Fruit fly (Drosophila melanogaster) whole organism, embryonic: Measurements from ENCODE around the gene CG31627.

Experiments used
- Bgb ChIP-seq: fragments of 200-800 bp; sonication (Bioruptor generic); IDR thresholded peaks from 2 replicates; pipeline ENCODE4 v1.3.6; 2022; ENCODE audit warnings: missing biosample characterization, missing genetic modification characterization; ENCODE audit not compliant: partially characterized antibody
- CG10274 ChIP-seq: fragments of 200-800 bp; sonication (Bioruptor generic); optimal IDR thresholded peaks from 3 replicates; lab custom pipeline; 2017; ENCODE audit warnings: missing biosample characterization, mild to moderate bottlenecking, missing genetic modification characterization
- CG15601 ChIP-seq: fragments of 200-800 bp; sonication (Bioruptor generic); optimal IDR thresholded peaks from 3 replicates; lab custom pipeline; 2019; ENCODE audit warnings: missing biosample characterization, mild to moderate bottlenecking, missing genetic modification characterization, moderate library complexity
- CG1647 ChIP-seq: fragments of 200-800 bp; sonication (Bioruptor generic); optimal IDR thresholded peaks from 3 replicates; lab custom pipeline; 2016; ENCODE audit warnings: missing biosample characterization, missing genetic modification characterization
- CG17186 ChIP-seq: fragments of 200-800 bp; sonication (Bioruptor generic); optimal IDR thresholded peaks from 3 replicates; lab custom pipeline; 2017; ENCODE audit warnings: missing biosample characterization, missing genetic modification reagents, missing genetic modification characterization
- CG17568 ChIP-seq: fragments of 200-800 bp; sonication (Bioruptor generic); optimal IDR thresholded peaks from 2 replicates; lab custom pipeline; 2018; ENCODE audit warnings: missing biosample characterization, mild to moderate bottlenecking, missing genetic modification characterization, moderate library complexity
- CG1792 ChIP-seq: fragments of 200-800 bp; sonication (Bioruptor generic); optimal IDR thresholded peaks from 2 replicates; lab custom pipeline; 2016; ENCODE audit warnings: missing biosample characterization, missing genetic modification characterization
- CG18011 ChIP-seq: fragments of 200-800 bp; sonication (Bioruptor generic); optimal IDR thresholded peaks from 2 replicates; lab custom pipeline; 2017; ENCODE audit warnings: missing biosample characterization, missing genetic modification characterization, mild to moderate bottlenecking, moderate library complexity, missing genotype
- CG32532 ChIP-seq: fragments of 200-800 bp; sonication (Bioruptor generic); IDR thresholded peaks from 2 replicates; pipeline ENCODE4 v1.3.6; 2022; ENCODE audit warnings: missing biosample characterization, missing genetic modification characterization
- CG34376 ChIP-seq: fragments of 200-800 bp; sonication (Bioruptor generic); optimal IDR thresholded peaks from 2 replicates; lab custom pipeline; 2018; ENCODE audit warnings: missing biosample characterization, mild to moderate bottlenecking, missing genetic modification characterization
- CG4360 ChIP-seq: fragments of 200-800 bp; sonication (Bioruptor generic); IDR thresholded peaks from 2 replicates; pipeline ENCODE4 v1.3.6; 2022; ENCODE audit warnings: missing biosample characterization, missing genetic modification characterization
- CG6254 ChIP-seq: fragments of 200-800 bp; sonication (Bioruptor generic); optimal IDR thresholded peaks from 3 replicates; lab custom pipeline; 2017; ENCODE audit warnings: mild to moderate bottlenecking, missing biosample characterization, missing genetic modification reagents, missing genetic modification characterization
- CG7987 ChIP-seq: fragments of 200-800 bp; sonication (Bioruptor generic); optimal IDR thresholded peaks from 2 replicates; lab custom pipeline; 2018; ENCODE audit warnings: missing biosample characterization, mild to moderate bottlenecking, missing genetic modification characterization, moderate library complexity
- CG8765 ChIP-seq: fragments of 200-800 bp; sonication (Bioruptor generic); IDR thresholded peaks from 2 replicates; pipeline ENCODE4 v1.3.6; 2022; ENCODE audit warnings: missing biosample characterization, missing genetic modification characterization
- CG9797 ChIP-seq: fragments of 200-800 bp; sonication (Bioruptor generic); optimal IDR thresholded peaks from 3 replicates; lab custom pipeline; 2018; ENCODE audit warnings: missing biosample characterization, mild to moderate bottlenecking, missing genetic modification characterization
- CoRest ChIP-seq: fragments of 200-800 bp; sonication (Bioruptor generic); optimal IDR thresholded peaks from 3 replicates; lab custom pipeline; 2018; ENCODE audit warnings: missing biosample characterization, mild to moderate bottlenecking, missing genetic modification characterization, moderate library complexity
- Doc2 ChIP-seq: fragments of 200-800 bp; sonication (Bioruptor generic); IDR thresholded peaks from 2 replicates; pipeline ENCODE4 v1.3.6; 2022; ENCODE audit warnings: missing biosample characterization, missing genetic modification characterization
- Dp ChIP-seq: fragments of 200-800 bp; sonication (Bioruptor generic); optimal IDR thresholded peaks from 2 replicates; lab custom pipeline; 2018; ENCODE audit warnings: missing biosample characterization, mild to moderate bottlenecking, missing genetic modification characterization, moderate library complexity
- Elba2 ChIP-seq: fragments of 200-800 bp; sonication (Bioruptor generic); optimal IDR thresholded peaks from 3 replicates; lab custom pipeline; 2016; ENCODE audit warnings: missing biosample characterization, missing genetic modification characterization
- Fer3 ChIP-seq: fragments of 200-800 bp; sonication (Bioruptor generic); optimal IDR thresholded peaks from 2 replicates; lab custom pipeline; 2018; ENCODE audit warnings: missing biosample characterization, mild to moderate bottlenecking, missing genetic modification characterization, moderate library complexity
- HHEX ChIP-seq: fragments of 200-800 bp; sonication (Bioruptor generic); optimal IDR thresholded peaks from 3 replicates; lab custom pipeline; 2017; ENCODE audit warnings: missing biosample characterization, mild to moderate bottlenecking, missing genetic modification characterization, missing genetic modification reagents
- HLHmδ ChIP-seq: fragments of 200-800 bp; sonication (Bioruptor generic); optimal IDR thresholded peaks from 2 replicates; lab custom pipeline; 2018; ENCODE audit warnings: missing biosample characterization, mild to moderate bottlenecking, missing genetic modification characterization, moderate library complexity
- HmgD ChIP-seq: fragments of 200-800 bp; sonication (Bioruptor generic); optimal IDR thresholded peaks from 3 replicates; lab custom pipeline; 2016; ENCODE audit warnings: missing biosample characterization, missing genetic modification characterization
- Hmr ChIP-seq: fragments of 200-800 bp; sonication (Bioruptor generic); optimal IDR thresholded peaks from 3 replicates; lab custom pipeline; 2017; ENCODE audit warnings: mild to moderate bottlenecking, missing biosample characterization, missing genetic modification reagents, missing genetic modification characterization
- Hmx ChIP-seq: fragments of 200-800 bp; sonication (Bioruptor generic); optimal IDR thresholded peaks from 2 replicates; lab custom pipeline; 2016; ENCODE audit warnings: missing biosample characterization, missing genetic modification characterization
- Mes4 ChIP-seq: fragments of 200-800 bp; sonication (Bioruptor generic); optimal IDR thresholded peaks from 2 replicates; lab custom pipeline; 2016; ENCODE audit warnings: missing biosample characterization, missing genetic modification characterization
- Neu2 ChIP-seq: fragments of 200-800 bp; sonication (Bioruptor generic); optimal IDR thresholded peaks from 3 replicates; lab custom pipeline; 2016; ENCODE audit warnings: missing biosample characterization, missing genetic modification characterization, borderline replicate concordance
- PHDP ChIP-seq: fragments of 200-800 bp; sonication (Bioruptor generic); optimal IDR thresholded peaks from 3 replicates; lab custom pipeline; 2018; ENCODE audit warnings: missing biosample characterization, mild to moderate bottlenecking, missing genetic modification characterization, moderate library complexity
- ac ChIP-seq: fragments of 200-800 bp; sonication (Bioruptor generic); optimal IDR thresholded peaks from 3 replicates; lab custom pipeline; 2017; ENCODE audit warnings: missing biosample characterization, mild to moderate bottlenecking, missing genetic modification characterization
- az2 ChIP-seq: fragments of 200-800 bp; sonication (Bioruptor generic); optimal IDR thresholded peaks from 3 replicates; lab custom pipeline; 2016; ENCODE audit warnings: missing biosample characterization, missing genetic modification characterization
- btn ChIP-seq: fragments of 200-800 bp; sonication (Bioruptor generic); optimal IDR thresholded peaks from 2 replicates; lab custom pipeline; 2016; ENCODE audit warnings: missing biosample characterization, missing genetic modification characterization
- cato ChIP-seq: fragments of 200-800 bp; sonication (Bioruptor generic); optimal IDR thresholded peaks from 2 replicates; lab custom pipeline; 2016; ENCODE audit warnings: missing biosample characterization, missing genetic modification characterization, borderline replicate concordance
- chn ChIP-seq: fragments of 200-800 bp; sonication (Bioruptor generic); optimal IDR thresholded peaks from 2 replicates; lab custom pipeline; 2016; ENCODE audit warnings: missing biosample characterization, missing genetic modification characterization
- crol ChIP-seq: fragments of 200-800 bp; sonication (Bioruptor generic); IDR thresholded peaks from 2 replicates; pipeline ENCODE4 v1.3.6; 2022; ENCODE audit warnings: missing biosample characterization, missing genetic modification characterization
- dati ChIP-seq: fragments of 200-800 bp; sonication (Bioruptor generic); IDR thresholded peaks from 2 replicates; pipeline ENCODE4 v1.3.6; 2022; ENCODE audit warnings: missing biosample characterization, missing genetic modification characterization
- dmrt99B ChIP-seq: fragments of 200-800 bp; sonication (Bioruptor generic); optimal IDR thresholded peaks from 2 replicates; lab custom pipeline; 2018; ENCODE audit warnings: missing biosample characterization, mild to moderate bottlenecking, missing genetic modification characterization, moderate library complexity
- dpn ChIP-seq, 2 experiments: fragments of 200-800 bp; sonication (Bioruptor generic); optimal IDR thresholded peaks; 3 replicates each; lab custom pipeline; 2016; ENCODE audit warnings: missing biosample characterization in 2 of 2, missing genetic modification characterization in 2 of 2
- hth ChIP-seq: fragments of >200 bp; optimal IDR thresholded peaks from 2 replicates; lab custom pipeline; 2017; ENCODE audit warnings: inconsistent platforms
- jumu ChIP-seq: fragments of 200-800 bp; sonication (Bioruptor generic); optimal IDR thresholded peaks from 3 replicates; lab custom pipeline; 2016; ENCODE audit warnings: missing biosample characterization, missing genetic modification characterization
- knrl ChIP-seq: fragments of 200-800 bp; sonication (Bioruptor generic); IDR thresholded peaks from 3 replicates; pipeline ENCODE4 v1.3.6; 2022; ENCODE audit warnings: missing biosample characterization, missing genetic modification characterization; ENCODE audit not compliant: partially characterized antibody
- lilli ChIP-seq: fragments of 200-800 bp; sonication (Bioruptor generic); optimal IDR thresholded peaks from 3 replicates; lab custom pipeline; 2016; ENCODE audit warnings: missing biosample characterization, missing genetic modification characterization
- oc ChIP-seq: fragments of 200-800 bp; sonication (Bioruptor generic); optimal IDR thresholded peaks from 2 replicates; lab custom pipeline; 2018; ENCODE audit warnings: missing biosample characterization, mild to moderate bottlenecking, missing genetic modification characterization, moderate library complexity
- onecut ChIP-seq: fragments of 200-800 bp; sonication (Bioruptor generic); IDR thresholded peaks from 2 replicates; pipeline ENCODE4 v1.3.6; 2022; ENCODE audit warnings: missing biosample characterization, missing genetic modification characterization
- pita ChIP-seq: fragments of 200-800 bp; sonication (Bioruptor generic); optimal IDR thresholded peaks from 2 replicates; lab custom pipeline; 2017; ENCODE audit warnings: missing biosample characterization, mild to moderate bottlenecking, missing genetic modification characterization
- row ChIP-seq: fragments of 200-800 bp; sonication (Bioruptor generic); IDR thresholded peaks from 3 replicates; pipeline ENCODE4 v1.3.6; 2022; ENCODE audit warnings: missing biosample characterization, missing genetic modification characterization
- sens-2 ChIP-seq: fragments of 200-800 bp; sonication (Bioruptor generic); IDR thresholded peaks from 2 replicates; pipeline ENCODE4 v1.3.6; 2022; ENCODE audit warnings: missing biosample characterization, missing genetic modification characterization
- slbo ChIP-seq: fragments of 200-800 bp; sonication (Bioruptor generic); IDR thresholded peaks from 2 replicates; pipeline ENCODE4 v1.3.6; 2022; ENCODE audit warnings: missing biosample characterization, missing genetic modification characterization
- sqz ChIP-seq: fragments of 200-800 bp; sonication (Bioruptor generic); optimal IDR thresholded peaks from 3 replicates; lab custom pipeline; 2018; ENCODE audit warnings: missing biosample characterization, mild to moderate bottlenecking, missing genetic modification characterization
- stwl ChIP-seq: fragments of 200-800 bp; sonication (Bioruptor generic); optimal IDR thresholded peaks from 3 replicates; lab custom pipeline; 2018; ENCODE audit warnings: missing biosample characterization, mild to moderate bottlenecking, missing genetic modification characterization, moderate library complexity
- wor ChIP-seq: fragments of 200-800 bp; sonication (Bioruptor generic); IDR thresholded peaks from 2 replicates; pipeline ENCODE4 v1.3.6; 2022; ENCODE audit warnings: missing biosample characterization, missing genetic modification characterization
- z ChIP-seq: fragments of 200-800 bp; sonication (Bioruptor generic); IDR thresholded peaks from 3 replicates; pipeline ENCODE4 v1.3.6; 2022; ENCODE audit warnings: missing biosample characterization, missing genetic modification characterization
- zen ChIP-seq: fragments of 200-800 bp; sonication (Bioruptor generic); optimal IDR thresholded peaks from 3 replicates; lab custom pipeline; 2018; ENCODE audit warnings: missing biosample characterization, mild to moderate bottlenecking, missing genetic modification characterization, moderate library complexity

CG31627 gene

dm6 chr2L:21149053-21149452, 24.0 kb upstream of the CG31627 start (continued):
- TF ChIP-seq crol (GFP tag; lab: Robert Waterston, UW) (no peak), Mes4 (GFP tag; lab: Kevin White, UChicago) (no peak), HLHmδ (no peak), hth (lab: Kevin White, UChicago) (no peak), sens-2 (GFP tag; lab: Robert Waterston, UW) (0 out of 2 replicates have a peak, but pooled peaks have one; percentile 10), CG10274 (GFP tag; lab: Kevin White, UChicago) (no peak), Elba2 (GFP tag; lab: Kevin White, UChicago) (no peak), Bgb (GFP tag; lab: Robert Waterston, UW) (peak; percentile 72; the same call in 1 of the 2 replicates), pita (GFP tag; lab: Kevin White, UChicago) (no peak), CG18011 (no peak), CG7987 (no peak), CoRest (tag; lab: Kevin White, UChicago) (peak; percentile 66), PHDP (tag; lab: Kevin White, UChicago) (peak; percentile 59), stwl (peak; percentile 90), ac (no peak), dpn (GFP tag; optimal IDR thresholded peaks at IDR 0.05; lab: Kevin White, UChicago) (peak; percentile 36 to 49), CG1647 (GFP tag; lab: Kevin White, UChicago) (no peak), CG34376 (GFP tag; lab: Kevin White, UChicago) (peak; percentile 25), Hmr (GFP tag; lab: Kevin White, UChicago) (no peak), cato (no peak), chn (GFP tag; lab: Kevin White, UChicago) (no peak), slbo (GFP tag; lab: Robert Waterston, UW) (peak; percentile 75), zen (tag; lab: Kevin White, UChicago) (peak; percentile 3), CG8765 (GFP tag; lab: Robert Waterston, UW) (no peak), az2 (GFP tag; lab: Kevin White, UChicago) (peak; percentile 49), row (GFP tag; lab: Robert Waterston, UW) (peak; percentile 74)

dm6 chr2L:21153844-21154243, 19.2 kb upstream of the CG31627 start:
- TF ChIP-seq dati (GFP tag; lab: Robert Waterston, UW) = no peak
- no peak for TF ChIP-seq CG6254 (GFP tag; lab: Kevin White, UChicago)
- TF ChIP-seq HmgD = no peak
- TF ChIP-seq CG1792 (GFP tag; lab: Kevin White, UChicago) = no peak
- peak; percentile 14 for TF ChIP-seq CG15601 (tag; lab: Kevin White, UChicago)
- no peak for TF ChIP-seq CG32532 (GFP tag; lab: Robert Waterston, UW)
- TF ChIP-seq Doc2 (GFP tag; lab: Robert Waterston, UW) = no peak
- peak; percentile 41 for TF ChIP-seq Dp
- TF ChIP-seq Fer3 (tag; lab: Kevin White, UChicago) = no peak
- no peak for TF ChIP-seq dmrt99B
- no peak for TF ChIP-seq jumu
- no peak for TF ChIP-seq HHEX (GFP tag; lab: Kevin White, UChicago)
- no peak for TF ChIP-seq CG4360
- TF ChIP-seq oc (tag; lab: Kevin White, UChicago) = no peak
- TF ChIP-seq sqz (GFP tag; lab: Kevin White, UChicago) = no peak
- TF ChIP-seq z (GFP tag; lab: Robert Waterston, UW) = no peak
- TF ChIP-seq Neu2 (GFP tag; lab: Kevin White, UChicago) = no peak
- no peak for TF ChIP-seq onecut (GFP tag; lab: Robert Waterston, UW)
- TF ChIP-seq lilli (GFP tag; lab: Kevin White, UChicago) = no peak
- TF ChIP-seq CG17186 = no peak
- TF ChIP-seq wor (GFP tag; lab: Robert Waterston, UW) = no peak
- TF ChIP-seq knrl = no peak
- no peak for TF ChIP-seq btn (GFP tag; lab: Kevin White, UChicago)
- no peak for TF ChIP-seq Hmx (GFP tag; lab: Kevin White, UChicago)
- TF ChIP-seq CG9797 (GFP tag; lab: Kevin White, UChicago) = no peak
- no peak for TF ChIP-seq CG17568 (GFP tag; lab: Kevin White, UChicago)
